Worm (Caenorhabditis elegans) whole organism, L3 larva: Measurements from ENCODE around the gene T01B6.1.

ENCODE experiments used
- R02D3.7 ChIP-seq: fragments of 150-350 bp; optimal IDR thresholded peaks from 2 replicates; lab custom pipeline; 2014; ENCODE audit warnings: missing biosample characterization, missing genetic modification characterization
- aly-2 ChIP-seq: fragments of 150-350 bp; optimal IDR thresholded peaks from 2 replicates; lab custom pipeline; 2014; ENCODE audit warnings: missing biosample characterization, missing genetic modification characterization
- ama-1 ChIP-seq: fragments of 150-350 bp; optimal IDR thresholded peaks from 2 replicates; lab custom pipeline; 2018
- ceh-28 ChIP-seq: fragments of 150-350 bp; optimal IDR thresholded peaks from 2 replicates; lab custom pipeline; 2014; ENCODE audit warnings: missing biosample characterization, missing genetic modification reagents, missing genetic modification characterization
- ceh-9 ChIP-seq: sonication (generic microtip); optimal IDR thresholded peaks from 2 replicates; lab custom pipeline; 2018; ENCODE audit warnings: missing biosample characterization, missing genetic modification characterization
- daf-12 ChIP-seq: fragments of 150-350 bp; optimal IDR thresholded peaks from 2 replicates; lab custom pipeline; 2014; ENCODE audit warnings: missing biosample characterization, missing genetic modification reagents, missing genetic modification characterization
- egl-27 ChIP-seq: sonication (generic microtip); optimal IDR thresholded peaks from 4 replicates; lab custom pipeline; 2017; ENCODE audit warnings: missing biosample characterization, missing genetic modification reagents, missing genetic modification characterization
- egl-5 ChIP-seq: fragments of 150-350 bp; optimal IDR thresholded peaks from 2 replicates; lab custom pipeline; 2017; ENCODE audit warnings: missing biosample characterization, missing genetic modification reagents, missing genetic modification characterization, inconsistent platforms
- elt-1 ChIP-seq: fragments of 150-350 bp; optimal IDR thresholded peaks from 2 replicates; lab custom pipeline; 2014; ENCODE audit warnings: missing biosample characterization, missing genetic modification characterization
- elt-2 ChIP-seq: sonication (generic microtip); optimal IDR thresholded peaks from 2 replicates; lab custom pipeline; 2016; ENCODE audit warnings: missing genetic modification reagents, mild to moderate bottlenecking, missing genetic modification characterization, missing compliant biosample characterization
- fkh-10 ChIP-seq: sonication (generic microtip); optimal IDR thresholded peaks from 2 replicates; lab custom pipeline; 2017; ENCODE audit warnings: missing biosample characterization, missing genetic modification reagents, missing genetic modification characterization
- fkh-2 ChIP-seq: fragments of 150-350 bp; optimal IDR thresholded peaks from 2 replicates; lab custom pipeline; 2014; ENCODE audit warnings: missing biosample characterization, missing genetic modification reagents, missing genetic modification characterization
- fos-1 ChIP-seq: fragments of 150-350 bp; optimal IDR thresholded peaks from 2 replicates; lab custom pipeline; 2014; ENCODE audit warnings: missing biosample characterization, missing genetic modification characterization
- hmg-11 ChIP-seq: sonication (generic microtip); optimal IDR thresholded peaks from 2 replicates; lab custom pipeline; 2016; ENCODE audit warnings: missing genetic modification characterization, missing compliant biosample characterization
- jun-1 ChIP-seq: fragments of 150-350 bp; optimal IDR thresholded peaks from 2 replicates; lab custom pipeline; 2014; ENCODE audit warnings: missing biosample characterization, missing genetic modification reagents, missing genetic modification characterization
- lin-15B ChIP-seq: fragments of 150-350 bp; optimal IDR thresholded peaks from 2 replicates; lab custom pipeline; 2014; ENCODE audit warnings: missing biosample characterization, missing genetic modification characterization
- lsy-12 ChIP-seq: sonication (generic microtip); optimal IDR thresholded peaks from 2 replicates; lab custom pipeline; 2016; ENCODE audit warnings: mild to moderate bottlenecking, missing genetic modification characterization, missing compliant biosample characterization
- mdl-1 ChIP-seq: fragments of 150-350 bp; optimal IDR thresholded peaks from 2 replicates; lab custom pipeline; 2014; ENCODE audit warnings: missing biosample characterization, missing genetic modification characterization
- mml-1 ChIP-seq: fragments of 150-350 bp; sonication (generic microtip); optimal IDR thresholded peaks from 3 replicates; lab custom pipeline; 2014; ENCODE audit warnings: missing biosample characterization, missing genetic modification characterization
- nfya-1 ChIP-seq: sonication (generic microtip); optimal IDR thresholded peaks from 2 replicates; lab custom pipeline; 2017; ENCODE audit warnings: missing genetic modification characterization, mild to moderate bottlenecking, missing compliant biosample characterization, antibody characterized with exemption, moderate library complexity; ENCODE audit not compliant: insufficient read depth
- nhr-12 ChIP-seq: fragments of 150-350 bp; optimal IDR thresholded peaks from 2 replicates; lab custom pipeline; 2014; ENCODE audit warnings: missing biosample characterization, missing genetic modification characterization
- nhr-23 ChIP-seq: fragments of 150-350 bp; optimal IDR thresholded peaks from 2 replicates; lab custom pipeline; 2014; ENCODE audit warnings: missing biosample characterization, missing genetic modification reagents, missing genetic modification characterization
- nhr-237 ChIP-seq: fragments of 150-350 bp; optimal IDR thresholded peaks from 2 replicates; lab custom pipeline; 2014; ENCODE audit warnings: missing biosample characterization, missing genetic modification characterization
- nhr-28 ChIP-seq: fragments of 150-350 bp; optimal IDR thresholded peaks from 2 replicates; lab custom pipeline; 2014; ENCODE audit warnings: missing biosample characterization, missing genetic modification characterization
- nhr-76 ChIP-seq: fragments of 150-350 bp; sonication (generic microtip); optimal IDR thresholded peaks from 5 replicates; lab custom pipeline; 2014; ENCODE audit warnings: missing biosample characterization, missing genetic modification characterization
- pha-4 ChIP-seq: fragments of 150-350 bp; optimal IDR thresholded peaks from 2 replicates; lab custom pipeline; 2014; ENCODE audit warnings: missing biosample characterization, missing genetic modification reagents, missing genetic modification characterization
- skn-1 ChIP-seq: fragments of 150-350 bp; optimal IDR thresholded peaks from 2 replicates; lab custom pipeline; 2014; ENCODE audit warnings: missing biosample characterization, missing genetic modification characterization
- snpc-4 ChIP-seq: fragments of 150-350 bp; optimal IDR thresholded peaks from 2 replicates; lab custom pipeline; 2014; ENCODE audit warnings: missing biosample characterization, missing genetic modification characterization
- unc-39 ChIP-seq: sonication (generic microtip); optimal IDR thresholded peaks from 4 replicates; lab custom pipeline; 2017; ENCODE audit warnings: missing biosample characterization, missing genetic modification characterization
- unc-62 ChIP-seq: fragments of 150-350 bp; sonication (generic microtip); optimal IDR thresholded peaks from 4 replicates; lab custom pipeline; 2014; ENCODE audit warnings: missing biosample characterization, missing genetic modification reagents, missing genetic modification characterization
- ztf-11 ChIP-seq: fragments of 150-350 bp; optimal IDR thresholded peaks from 2 replicates; lab custom pipeline; 2014; ENCODE audit warnings: missing biosample characterization, missing genetic modification characterization
- ztf-4 ChIP-seq: fragments of 150-350 bp; optimal IDR thresholded peaks from 2 replicates; lab custom pipeline; 2014; ENCODE audit warnings: missing biosample characterization, missing genetic modification characterization

T01B6.1 gene

DNA sequence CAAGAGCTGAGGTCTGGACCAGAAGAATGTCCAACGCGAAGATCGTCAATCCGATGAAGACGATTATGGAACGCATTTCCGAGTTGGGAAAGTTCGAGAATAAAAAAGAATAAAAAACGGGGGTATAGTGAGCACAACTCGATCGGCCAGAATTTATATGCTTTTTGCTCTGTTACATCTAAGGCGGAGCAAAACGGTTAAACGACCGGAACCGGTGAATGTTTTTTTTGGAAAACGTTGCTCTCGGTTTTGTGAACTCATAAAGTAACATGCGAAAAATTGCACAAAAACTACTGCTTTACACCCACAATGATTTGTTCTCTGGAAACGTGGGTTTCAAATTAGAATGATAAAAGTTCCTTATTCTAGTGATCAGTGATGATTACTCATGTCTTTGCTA is 6.5 kb downstream of the T01B6.1 start, which contains the start of gene nlp-22:
TSS of gene nlp-22 (minus strand) at position 101 of the 400 bp plus-strand sequence.
- TF ChIP-seq ceh-28 (tag; lab: Kevin White, UChicago) (no peak), fos-1 (tag; lab: Kevin White, UChicago) (no peak), nhr-76 (tag; lab: Kevin White, UChicago) (no peak), snpc-4 (tag; lab: Kevin White, UChicago) (no peak), nhr-28 (tag; lab: Kevin White, UChicago) (no peak), ceh-9 (tag; lab: Kevin White, UChicago) (no peak), mml-1 (tag; lab: Kevin White, UChicago) (no peak), nhr-23 (tag; lab: Kevin White, UChicago) (no peak)

DNA sequence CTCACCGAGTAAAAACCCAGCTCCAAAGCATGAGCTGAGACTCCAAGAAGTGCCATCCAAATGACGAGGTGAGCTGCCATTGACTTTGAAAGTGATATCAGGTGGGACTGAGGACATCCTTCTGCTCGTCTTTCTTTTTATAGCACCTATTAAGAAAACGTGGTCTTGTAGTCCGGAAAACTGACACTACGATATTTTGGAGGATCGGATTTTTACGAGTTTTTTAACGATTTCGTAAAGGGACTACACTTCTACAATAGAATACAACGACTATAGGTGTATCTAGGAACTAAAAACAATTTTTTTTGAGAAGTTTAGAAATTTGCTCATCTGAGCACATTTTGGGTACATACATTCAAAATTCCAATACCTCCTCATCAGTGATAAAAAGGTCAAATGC is 7.4 kb downstream of the T01B6.1 start, which contains the start of gene nlp-23:
TSS of gene nlp-23 (minus strand) at position 101 of the 400 bp plus-strand sequence.
- TF ChIP-seq unc-62 = no peak
- no peak for TF ChIP-seq daf-12 (tag; lab: Kevin White, UChicago)
- no peak for TF ChIP-seq fkh-2 (tag; lab: Kevin White, UChicago)
- no peak for TF ChIP-seq nhr-28 (tag; lab: Kevin White, UChicago)
- no peak for TF ChIP-seq ztf-11
- TF ChIP-seq nhr-12 (tag; lab: Kevin White, UChicago) = no peak

- TF ChIP-seq nhr-23 (tag; lab: Kevin White, UChicago) (no peak), unc-39 (no peak), fos-1 (tag; lab: Kevin White, UChicago) (no peak), fkh-2 (tag; lab: Kevin White, UChicago) (no peak), egl-5 (tag; lab: Kevin White, UChicago) (no peak), elt-1 (tag; lab: Kevin White, UChicago) (no peak), lin-15B (no peak), lsy-12 (no peak)
Observed at ce11 chrX:2344104-2344503, 8.6 kb downstream of the T01B6.1 start.

ce11 chrX:2344666-2345065 is 9.2 kb downstream of the T01B6.1 start, which contains the start of gene nlp-2:
Gene nlp-2, minus strand, starts transcription at chrX:2344766.
- TF ChIP-seq ama-1 = no peak
- TF ChIP-seq ztf-11 = no peak
- no peak for TF ChIP-seq nhr-28 (tag; lab: Kevin White, UChicago)
- no peak for TF ChIP-seq fkh-10 (GFP tag; lab: Kevin White, UChicago)
- TF ChIP-seq unc-39 = no peak
- no peak for TF ChIP-seq mdl-1 (tag; lab: Kevin White, UChicago)
- TF ChIP-seq pha-4 (tag; lab: Kevin White, UChicago) = no peak
- no peak for TF ChIP-seq jun-1 (tag; lab: Kevin White, UChicago)
- no peak for TF ChIP-seq nhr-237
- TF ChIP-seq egl-5 (tag; lab: Kevin White, UChicago) = no peak

DNA sequence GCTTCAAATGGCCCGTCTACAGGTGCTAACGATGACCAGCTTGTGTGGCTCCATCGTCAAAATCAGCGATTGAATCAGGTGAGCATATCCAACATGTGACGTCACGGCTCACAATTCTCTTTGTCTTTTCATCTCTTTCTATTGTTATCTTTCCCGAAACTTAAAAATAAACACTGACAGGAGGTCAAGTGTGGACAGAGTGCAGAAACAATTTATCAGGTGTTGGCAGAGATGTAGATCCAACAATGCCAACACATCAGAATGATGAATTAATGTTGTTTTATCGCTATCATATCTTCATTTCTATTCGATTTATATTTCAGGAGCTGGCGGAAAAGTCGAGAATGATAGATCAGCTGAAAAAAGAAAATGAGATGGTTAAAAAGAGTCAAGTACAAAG is 12.5 kb downstream of the T01B6.1 start:
- no peak for TF ChIP-seq fos-1 (tag; lab: Kevin White, UChicago)
- TF ChIP-seq nfya-1 (tag; lab: Kevin White, UChicago) = no peak
- TF ChIP-seq lin-15B = no peak
- no peak for TF ChIP-seq nhr-237
- no peak for TF ChIP-seq unc-62
- no peak for TF ChIP-seq elt-2 (tag; lab: Kevin White, UChicago)
- no peak for TF ChIP-seq pha-4 (tag; lab: Kevin White, UChicago)
- no peak for TF ChIP-seq aly-2 (tag; lab: Kevin White, UChicago)
- no peak for TF ChIP-seq egl-27 (tag; lab: Kevin White, UChicago)
- no peak for TF ChIP-seq nhr-76 (tag; lab: Kevin White, UChicago)
- TF ChIP-seq ceh-28 (tag; lab: Kevin White, UChicago) = no peak
- no peak for TF ChIP-seq ztf-11
- no peak for TF ChIP-seq mdl-1 (tag; lab: Kevin White, UChicago)
- TF ChIP-seq R02D3.7 (tag; lab: Kevin White, UChicago) = no peak
- TF ChIP-seq ztf-4 (tag; lab: Kevin White, UChicago) = no peak
- TF ChIP-seq hmg-11 (tag; lab: Kevin White, UChicago) = no peak
- TF ChIP-seq skn-1 (tag; lab: Kevin White, UChicago) = no peak
- TF ChIP-seq elt-1 (tag; lab: Kevin White, UChicago) = no peak

- TF ChIP-seq lin-15B (no peak), ztf-11 (no peak), ceh-9 (tag; lab: Kevin White, UChicago) (no peak)
Observed at ce11 chrX:2352929-2353328, 17.4 kb downstream of the T01B6.1 start.
